Worm (Caenorhabditis elegans) whole organism, young adult: Measurements from ENCODE around the gene pdf-2.

Source experiments
- B0261.1 ChIP-seq: sonication (generic microtip); optimal IDR thresholded peaks from 2 replicates; lab custom pipeline; 2016; ENCODE audit warnings: mild to moderate bottlenecking, missing genetic modification characterization, moderate library complexity, missing compliant biosample characterization
- C17E4.6 ChIP-seq: fragments of 200-800 bp; sonication (Bioruptor generic); IDR thresholded peaks from 2 replicates; pipeline ENCODE4 v1.3.6; 2022; ENCODE audit warnings: missing genetic modification reagents, missing genetic modification characterization, missing compliant biosample characterization
- F57A8.1 ChIP-seq: fragments of 200-800 bp; sonication (Bioruptor generic); optimal IDR thresholded peaks from 2 replicates; lab custom pipeline; 2018; ENCODE audit warnings: mild to moderate bottlenecking, missing genetic modification characterization, moderate library complexity, missing compliant biosample characterization
- T07F8.4 ChIP-seq: sonication (generic microtip); optimal IDR thresholded peaks from 2 replicates; lab custom pipeline; 2016; ENCODE audit warnings: mild to moderate bottlenecking, missing genetic modification characterization, moderate library complexity, missing compliant biosample characterization
- Y53F4B.3 ChIP-seq: fragments of 200-800 bp; sonication (Bioruptor generic); IDR thresholded peaks from 2 replicates; pipeline ENCODE4 v1.3.6; 2022; ENCODE audit warnings: missing genetic modification reagents, missing genetic modification characterization, missing compliant biosample characterization
- ama-1 ChIP-seq, 3 experiments: fragments of 150-350 bp in 1 of 3; sonication (generic microtip) in 2 of 3; optimal IDR thresholded peaks; 2 replicates each; lab custom pipeline; 2014 to 2018; ENCODE audit warnings: missing biosample characterization in 2 of 3, missing genetic modification characterization in 2 of 3, missing genetic modification reagents in 2 of 3
- athp-1 ChIP-seq: sonication (generic microtip); optimal IDR thresholded peaks from 2 replicates; lab custom pipeline; 2017; ENCODE audit warnings: mild to moderate bottlenecking, missing genetic modification characterization, missing compliant biosample characterization
- ceh-40 ChIP-seq: fragments of 200-800 bp; sonication (Bioruptor generic); IDR thresholded peaks from 2 replicates; pipeline ENCODE4 v1.3.6; 2022; ENCODE audit warnings: missing genetic modification characterization, missing compliant biosample characterization
- ceh-58 ChIP-seq: fragments of 200-800 bp; sonication (Bioruptor generic); IDR thresholded peaks from 2 replicates; pipeline ENCODE4 v1.3.6; 2022; ENCODE audit warnings: missing genetic modification characterization, missing compliant biosample characterization
- ceh-79 ChIP-seq: sonication (generic microtip); optimal IDR thresholded peaks from 2 replicates; lab custom pipeline; 2017; ENCODE audit warnings: mild to moderate bottlenecking, missing genetic modification characterization, missing compliant biosample characterization
- die-1 ChIP-seq: sonication (generic microtip); optimal IDR thresholded peaks from 2 replicates; lab custom pipeline; 2016; ENCODE audit warnings: missing genotype, mild to moderate bottlenecking, missing genetic modification characterization, missing compliant biosample characterization
- efl-1 ChIP-seq: fragments of 150-350 bp; optimal IDR thresholded peaks from 2 replicates; lab custom pipeline; 2014; ENCODE audit warnings: missing biosample characterization, missing genetic modification reagents, missing genetic modification characterization
- egl-18 ChIP-seq: fragments of 200-800 bp; sonication (Bioruptor generic); IDR thresholded peaks from 2 replicates; pipeline ENCODE4 v1.3.6; 2022; ENCODE audit warnings: missing genetic modification reagents, missing genetic modification characterization, missing compliant biosample characterization
- egrh-3 ChIP-seq: fragments of 200-800 bp; sonication (Bioruptor generic); IDR thresholded peaks from 2 replicates; pipeline ENCODE4 v1.3.6; 2022; ENCODE audit warnings: missing genetic modification reagents, missing genetic modification characterization, missing compliant biosample characterization
- him-1 ChIP-seq: sonication (generic microtip); optimal IDR thresholded peaks from 2 replicates; lab custom pipeline; 2016; ENCODE audit warnings: missing genotype, missing genetic modification reagents, missing genetic modification characterization, missing compliant biosample characterization
- let-607 ChIP-seq, 2 experiments: fragments of 200-800 bp in 1 of 2; sonication (Bioruptor generic) in 1 of 2; sonication (generic microtip) in 1 of 2; optimal IDR thresholded peaks; 2 replicates each; lab custom pipeline; 2016 to 2018; ENCODE audit warnings: mild to moderate bottlenecking in 2 of 2, missing compliant biosample characterization in 2 of 2, missing genetic modification characterization in 2 of 2, moderate library complexity in 2 of 2, missing genotype in 1 of 2
- lin-54 ChIP-seq: fragments of 200-800 bp; sonication (Bioruptor generic); optimal IDR thresholded peaks from 2 replicates; lab custom pipeline; 2018; ENCODE audit warnings: mild to moderate bottlenecking, missing genetic modification characterization, missing compliant biosample characterization
- madf-10 ChIP-seq: sonication (generic microtip); optimal IDR thresholded peaks from 2 replicates; lab custom pipeline; 2016; ENCODE audit warnings: mild to moderate bottlenecking, missing genetic modification characterization, missing compliant biosample characterization
- madf-3 ChIP-seq: fragments of 200-800 bp; sonication (Bioruptor generic); IDR thresholded peaks from 2 replicates; pipeline ENCODE4 v1.3.6; 2022; ENCODE audit warnings: missing genetic modification reagents, missing genetic modification characterization, missing compliant biosample characterization
- madf-8 ChIP-seq: fragments of 200-800 bp; sonication (Bioruptor generic); conservative IDR thresholded peaks from 2 replicates; pipeline ENCODE4 v1.3.6; 2022; ENCODE audit warnings: missing genetic modification reagents, missing genetic modification characterization, missing compliant biosample characterization
- mel-28 ChIP-seq: sonication (generic microtip); optimal IDR thresholded peaks from 2 replicates; lab custom pipeline; 2016; ENCODE audit warnings: borderline replicate concordance, mild to moderate bottlenecking, missing genetic modification characterization, missing compliant biosample characterization
- nhr-120 ChIP-seq: fragments of 200-800 bp; sonication (Bioruptor generic); IDR thresholded peaks from 2 replicates; pipeline ENCODE4 v1.3.6; 2022; ENCODE audit warnings: missing genetic modification characterization, missing compliant biosample characterization
- nhr-179 ChIP-seq: sonication (generic microtip); optimal IDR thresholded peaks from 2 replicates; lab custom pipeline; 2016; ENCODE audit warnings: mild to moderate bottlenecking, missing genetic modification characterization, missing compliant biosample characterization
- nhr-27 ChIP-seq: fragments of 200-800 bp; sonication (Bioruptor generic); optimal IDR thresholded peaks from 2 replicates; lab custom pipeline; 2018; ENCODE audit warnings: mild to moderate bottlenecking, missing genetic modification characterization, moderate library complexity, missing compliant biosample characterization
- pbrm-1 ChIP-seq: fragments of 200-800 bp; sonication (Bioruptor generic); IDR thresholded peaks from 2 replicates; pipeline ENCODE4 v1.3.6; 2022; ENCODE audit warnings: missing genetic modification reagents, missing genetic modification characterization, missing compliant biosample characterization
- pha-4 ChIP-seq: fragments of 150-350 bp; sonication (generic microtip); optimal IDR thresholded peaks from 2 replicates; lab custom pipeline; 2014; ENCODE audit warnings: missing biosample characterization, missing genetic modification reagents, missing genetic modification characterization
- snpc-1.1 ChIP-seq: sonication (generic microtip); optimal IDR thresholded peaks from 2 replicates; lab custom pipeline; 2017; ENCODE audit warnings: missing genetic modification characterization, mild to moderate bottlenecking, missing compliant biosample characterization, antibody characterized with exemption, moderate library complexity, missing genotype, missing genetic modification reagents; ENCODE audit not compliant: insufficient read depth
- tbx-9 ChIP-seq: sonication (generic microtip); optimal IDR thresholded peaks from 2 replicates; lab custom pipeline; 2016; ENCODE audit warnings: borderline replicate concordance, missing genetic modification characterization, inconsistent platforms, missing compliant biosample characterization
- tlf-1 ChIP-seq: fragments of 200-800 bp; sonication (Bioruptor generic); optimal IDR thresholded peaks from 2 replicates; lab custom pipeline; 2018; ENCODE audit warnings: mild to moderate bottlenecking, missing genetic modification characterization, missing compliant biosample characterization
- unc-130 ChIP-seq: sonication (generic microtip); optimal IDR thresholded peaks from 2 replicates; lab custom pipeline; 2016; ENCODE audit warnings: missing genetic modification reagents, missing genetic modification characterization, missing compliant biosample characterization
- zfh-2 ChIP-seq: fragments of 200-800 bp; sonication (Bioruptor generic); conservative IDR thresholded peaks from 2 replicates; pipeline ENCODE4 v1.3.6; 2022; ENCODE audit warnings: missing genetic modification reagents, missing genetic modification characterization, missing compliant biosample characterization
- ztf-18 ChIP-seq: sonication (generic microtip); optimal IDR thresholded peaks from 2 replicates; lab custom pipeline; 2016; ENCODE audit warnings: missing genotype, mild to moderate bottlenecking, missing genetic modification characterization, missing compliant biosample characterization

Gene pdf-2

DNA sequence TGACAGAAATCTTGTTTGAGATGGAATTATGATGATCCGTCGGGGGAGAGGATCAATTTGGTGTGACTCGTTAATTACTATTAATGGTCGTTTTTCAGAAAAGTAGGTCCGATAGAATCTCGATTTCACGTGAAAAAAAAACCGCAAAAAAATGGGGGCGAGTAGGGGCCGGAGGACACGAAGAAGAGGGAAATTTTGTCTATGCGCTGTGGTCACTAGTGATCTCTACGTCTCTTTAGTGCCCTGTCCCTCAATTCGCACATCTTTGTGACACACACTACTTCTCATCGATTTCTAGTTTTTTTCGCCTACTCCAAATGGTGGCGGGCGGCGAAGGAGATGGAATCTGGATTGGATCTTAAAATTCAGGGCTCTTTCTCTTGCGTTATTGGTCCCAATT, 22.6 kb upstream of the pdf-2 start:
- TF ChIP-seq die-1 (tag; lab: Kevin White, UChicago) = no peak
- no peak for TF ChIP-seq ztf-18
- 0 out of 2 replicates have a peak, but pooled peaks have one; percentile 19 for TF ChIP-seq egl-18 (GFP tag; lab: Robert Waterston, UW)
- TF ChIP-seq efl-1 (GFP tag; lab: Kevin White, UChicago) = no peak
- no peak for TF ChIP-seq ama-1 (optimal IDR thresholded peaks at IDR 0.05; lab: Kevin White, UChicago)
- TF ChIP-seq ama-1 (GFP tag; optimal IDR thresholded peaks at IDR 0.05; lab: Kevin White, UChicago) = no peak

DNA sequence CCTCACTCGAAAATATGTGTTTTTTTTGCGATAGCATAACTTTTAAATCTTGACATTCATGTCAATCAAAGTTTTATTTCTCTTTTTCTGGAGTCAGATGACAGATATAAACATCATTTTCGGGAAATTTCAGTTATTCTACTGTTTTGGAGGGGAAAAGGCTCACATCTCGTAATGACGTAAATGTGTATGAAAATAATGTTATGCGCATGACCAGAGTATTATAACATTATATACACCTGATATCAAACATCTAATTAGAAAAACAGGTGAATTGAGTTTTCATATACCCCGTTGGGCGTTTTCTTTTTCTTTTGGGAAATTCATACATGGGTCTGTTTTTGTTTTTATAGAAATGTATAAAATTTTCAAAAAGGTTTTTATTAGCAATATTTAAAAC, 18.9 kb upstream of the pdf-2 start:
- TF ChIP-seq pbrm-1 (GFP tag; lab: Robert Waterston, UW) = no peak
- TF ChIP-seq him-1 (tag; lab: Kevin White, UChicago) = no peak
- no peak for TF ChIP-seq ceh-40
- TF ChIP-seq, all 124 proteins: peak for 0

DNA sequence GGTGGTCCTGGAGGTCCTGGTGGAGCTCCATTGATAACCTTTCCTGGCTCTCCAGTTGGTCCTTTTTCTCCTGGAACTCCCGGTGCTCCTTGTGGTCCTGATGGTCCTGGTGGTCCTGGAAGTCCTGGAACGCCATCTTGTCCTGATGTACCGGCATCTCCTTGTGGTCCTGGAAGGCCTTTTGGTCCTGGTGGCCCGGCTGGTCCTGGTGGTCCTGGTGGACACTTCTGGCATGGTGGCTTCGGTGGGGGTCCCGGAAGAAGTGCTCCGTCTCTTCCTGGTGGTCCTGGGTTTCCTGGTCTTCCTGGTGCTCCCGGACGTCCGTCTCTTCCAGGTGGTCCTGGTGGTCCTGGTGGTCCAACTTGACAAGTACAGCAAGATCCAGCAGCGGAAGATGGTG, 18.3 kb upstream of the pdf-2 start:
- peak; percentile 88 for TF ChIP-seq zfh-2 (GFP tag; lab: Robert Waterston, UW)
- TF ChIP-seq egrh-3 (GFP tag; lab: Robert Waterston, UW) = peak; percentile 75; the same call in 1 of the 2 replicates
- TF ChIP-seq tbx-9 (tag; lab: Kevin White, UChicago) = no peak

DNA sequence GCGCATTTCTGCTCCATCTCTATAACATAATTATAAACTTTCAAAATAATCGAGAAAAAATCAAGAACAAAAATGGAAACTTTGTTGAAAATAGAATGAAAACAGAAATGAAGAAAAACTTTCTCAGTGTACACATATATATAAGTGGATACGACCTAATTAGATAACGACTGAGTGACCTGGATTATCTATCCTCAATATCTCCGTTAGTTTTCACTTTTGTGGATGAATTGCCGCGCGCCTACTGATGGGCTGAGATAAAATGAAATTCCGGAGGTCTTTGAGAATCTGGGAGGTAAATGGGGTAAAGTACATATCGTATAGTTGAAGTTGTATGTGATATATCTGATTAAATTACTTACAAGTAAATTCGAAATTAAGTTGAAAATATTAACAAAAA, 17.6 kb upstream of the pdf-2 start, which contains the start of gene dpy-3:
Gene dpy-3, minus strand, starts transcription at position 19 of the 400 bp plus-strand sequence.
- TF ChIP-seq madf-10 (tag; lab: Kevin White, UChicago) = no peak
- TF ChIP-seq C17E4.6 = no peak
- no peak for TF ChIP-seq ama-1 (optimal IDR thresholded peaks at IDR 0.05; lab: Kevin White, UChicago)
- no peak for TF ChIP-seq ama-1 (GFP tag; optimal IDR thresholded peaks at IDR 0.05; lab: Kevin White, UChicago)
- no peak for TF ChIP-seq Y53F4B.3
- no peak for TF ChIP-seq egl-18 (GFP tag; lab: Robert Waterston, UW)
- TF ChIP-seq T07F8.4 = no peak
- no peak for TF ChIP-seq pha-4 (tag; lab: Kevin White, UChicago)
- TF ChIP-seq madf-8 (GFP tag; lab: Robert Waterston, UW) = no peak
- no peak for TF ChIP-seq let-607 (tag; optimal IDR thresholded peaks at IDR 0.05; lab: Kevin White, UChicago)
- TF ChIP-seq tlf-1 = no peak
- no peak for TF ChIP-seq nhr-179 (tag; lab: Kevin White, UChicago)
- no peak for TF ChIP-seq nhr-27 (tag; lab: Kevin White, UChicago)
- TF ChIP-seq unc-130 (GFP tag; lab: Kevin White, UChicago) = no peak

DNA sequence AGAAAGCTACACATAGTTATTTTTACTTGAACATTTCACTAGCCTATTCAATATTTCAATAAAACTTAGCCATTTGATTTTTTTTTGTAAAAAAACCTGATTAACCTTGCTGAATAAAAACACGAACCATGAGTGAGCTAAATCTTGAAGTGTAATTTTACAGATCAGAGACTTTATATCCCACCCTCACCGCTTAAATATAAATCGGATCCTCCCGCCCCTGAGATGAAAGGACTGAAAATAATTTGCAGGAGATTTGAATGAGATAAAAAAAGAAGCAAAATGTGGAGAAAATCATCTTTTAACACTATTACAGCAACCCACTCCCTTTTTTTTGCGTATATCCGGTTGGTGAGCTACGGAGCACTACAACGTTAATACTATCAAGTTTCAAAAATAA, 13.2 kb upstream of the pdf-2 start, which contains the start of gene npax-2:
Gene npax-2, minus strand, starts transcription at position 101 of the 400 bp plus-strand sequence.
- TF ChIP-seq snpc-1.1 (tag; lab: Kevin White, UChicago) (no peak), tlf-1 (no peak), Y53F4B.3 (no peak), athp-1 (no peak), lin-54 (GFP tag; lab: Kevin White, UChicago) (no peak), ceh-79 (tag; lab: Kevin White, UChicago) (no peak), F57A8.1 (GFP tag; lab: Kevin White, UChicago) (no peak), B0261.1 (tag; lab: Kevin White, UChicago) (no peak), madf-8 (GFP tag; lab: Robert Waterston, UW) (no peak), nhr-120 (GFP tag; lab: Robert Waterston, UW) (no peak), nhr-27 (tag; lab: Kevin White, UChicago) (no peak), mel-28 (tag; lab: Kevin White, UChicago) (no peak), let-607 (tag; optimal IDR thresholded peaks at IDR 0.05; lab: Kevin White, UChicago) (no peak), madf-3 (GFP tag; lab: Robert Waterston, UW) (no peak), ceh-58 (GFP tag; lab: Robert Waterston, UW) (no peak), ztf-18 (no peak)
- TF ChIP-seq, all 124 proteins: peak for 0
